Worm (Caenorhabditis elegans) whole organism, L3 larva: ENCODE measurements around the gene C34D10.5.

Source experiments
- elt-1 ChIP-seq: fragments of 150-350 bp; optimal IDR thresholded peaks from 2 replicates; lab custom pipeline; 2014; ENCODE audit warnings: missing biosample characterization, missing genetic modification characterization
- nhr-237 ChIP-seq: fragments of 150-350 bp; optimal IDR thresholded peaks from 2 replicates; lab custom pipeline; 2014; ENCODE audit warnings: missing biosample characterization, missing genetic modification characterization
- nhr-76 ChIP-seq: fragments of 150-350 bp; sonication (generic microtip); optimal IDR thresholded peaks from 5 replicates; lab custom pipeline; 2014; ENCODE audit warnings: missing biosample characterization, missing genetic modification characterization
- snpc-4 ChIP-seq: fragments of 150-350 bp; optimal IDR thresholded peaks from 2 replicates; lab custom pipeline; 2014; ENCODE audit warnings: missing biosample characterization, missing genetic modification characterization
- unc-39 ChIP-seq: sonication (generic microtip); optimal IDR thresholded peaks from 4 replicates; lab custom pipeline; 2017; ENCODE audit warnings: missing biosample characterization, missing genetic modification characterization

- TF ChIP-seq nhr-76 (tag; lab: Kevin White, UChicago) = no peak
- no peak for TF ChIP-seq snpc-4 (tag; lab: Kevin White, UChicago)
- TF ChIP-seq elt-1 (tag; lab: Kevin White, UChicago) = no peak
- TF ChIP-seq nhr-237 (tag; lab: Kevin White, UChicago) = no peak
- no peak for TF ChIP-seq unc-39 (tag; lab: Kevin White, UChicago)
These were observed 49.3 kb upstream of the C34D10.5 start for ce11 chrX:7968537-7968936.
